Worm (Caenorhabditis elegans) whole organism, late embryonic: ENCODE data around the gene hsp-16.2.

Source experiments
- K09A11.1 ChIP-seq: sonication (generic microtip); optimal IDR thresholded peaks from 2 replicates; lab custom pipeline; 2017; ENCODE audit warnings: antibody characterized with exemption, mild to moderate bottlenecking, missing genetic modification characterization, missing compliant biosample characterization; ENCODE audit not compliant: insufficient read depth
- ama-1 ChIP-seq: fragments of 150-350 bp; optimal IDR thresholded peaks from 2 replicates; lab custom pipeline; 2014
- ceh-19 ChIP-seq: fragments of 200-800 bp; sonication (Bioruptor generic); optimal IDR thresholded peaks from 2 replicates; lab custom pipeline; 2018; ENCODE audit warnings: mild to moderate bottlenecking, missing genetic modification characterization, missing compliant biosample characterization
- ceh-2 ChIP-seq: sonication (generic microtip); optimal IDR thresholded peaks from 2 replicates; lab custom pipeline; 2016; ENCODE audit warnings: missing genotype, missing genetic modification characterization, missing compliant biosample characterization
- ceh-30 ChIP-seq: fragments of 150-350 bp; optimal IDR thresholded peaks from 2 replicates; lab custom pipeline; 2014; ENCODE audit warnings: missing biosample characterization, missing genetic modification characterization
- ceh-31 ChIP-seq: sonication (generic microtip); optimal IDR thresholded peaks from 2 replicates; lab custom pipeline; 2016; ENCODE audit warnings: missing genetic modification characterization, missing compliant biosample characterization
- ceh-45 ChIP-seq: fragments of 200-800 bp; sonication (Bioruptor generic); IDR thresholded peaks from 2 replicates; pipeline ENCODE4 v1.3.6; 2022; ENCODE audit warnings: missing genetic modification reagents, missing genetic modification characterization, missing compliant biosample characterization
- ceh-6 ChIP-seq: fragments of 200-800 bp; sonication (Bioruptor generic); optimal IDR thresholded peaks from 2 replicates; lab custom pipeline; 2018; ENCODE audit warnings: mild to moderate bottlenecking, missing genetic modification characterization, missing compliant biosample characterization
- dmd-4 ChIP-seq: sonication (generic microtip); optimal IDR thresholded peaks from 2 replicates; lab custom pipeline; 2016; ENCODE audit warnings: borderline replicate concordance, missing genetic modification characterization, missing compliant biosample characterization
- fax-1 ChIP-seq: sonication (generic microtip); optimal IDR thresholded peaks from 2 replicates; lab custom pipeline; 2016; ENCODE audit warnings: missing genotype, missing genetic modification characterization, missing compliant biosample characterization
- fkh-6 ChIP-seq: sonication (generic microtip); optimal IDR thresholded peaks from 2 replicates; lab custom pipeline; 2016; ENCODE audit warnings: missing genetic modification characterization, missing compliant biosample characterization
- hlh-15 ChIP-seq: sonication (generic microtip); optimal IDR thresholded peaks from 2 replicates; lab custom pipeline; 2016; ENCODE audit warnings: missing genetic modification characterization, missing compliant biosample characterization
- hlh-6 ChIP-seq: sonication (generic microtip); optimal IDR thresholded peaks from 2 replicates; lab custom pipeline; 2016; ENCODE audit warnings: missing genotype, missing genetic modification characterization, missing compliant biosample characterization
- lin-11 ChIP-seq: fragments of 200-800 bp; sonication (Bioruptor generic); optimal IDR thresholded peaks from 2 replicates; lab custom pipeline; 2018; ENCODE audit warnings: mild to moderate bottlenecking, missing genetic modification characterization, missing compliant biosample characterization
- mec-3 ChIP-seq: sonication (generic microtip); optimal IDR thresholded peaks from 2 replicates; lab custom pipeline; 2016; ENCODE audit warnings: borderline replicate concordance, missing genetic modification characterization, missing compliant biosample characterization
- nfya-1 ChIP-seq: sonication (generic microtip); optimal IDR thresholded peaks from 2 replicates; lab custom pipeline; 2017; ENCODE audit warnings: missing genetic modification characterization, mild to moderate bottlenecking, missing compliant biosample characterization, antibody characterized with exemption, moderate library complexity
- npax-4 ChIP-seq: sonication (generic microtip); optimal IDR thresholded peaks from 2 replicates; lab custom pipeline; 2016; ENCODE audit warnings: missing genetic modification characterization, missing compliant biosample characterization
- pat-9 ChIP-seq: fragments of 200-800 bp; sonication (Bioruptor generic); optimal IDR thresholded peaks from 2 replicates; lab custom pipeline; 2018; ENCODE audit warnings: mild to moderate bottlenecking, missing genetic modification characterization, moderate library complexity, missing compliant biosample characterization
- pha-4 ChIP-seq: fragments of 150-350 bp; optimal IDR thresholded peaks from 2 replicates; lab custom pipeline; 2018; ENCODE audit warnings: missing biosample characterization, missing genetic modification reagents, missing genetic modification characterization
- pqm-1 ChIP-seq: sonication (generic microtip); optimal IDR thresholded peaks from 2 replicates; lab custom pipeline; 2016; ENCODE audit warnings: missing genetic modification characterization, missing compliant biosample characterization
- sdc-2 ChIP-seq: sonication (generic microtip); optimal IDR thresholded peaks from 2 replicates; lab custom pipeline; 2016; ENCODE audit warnings: missing genotype, missing genetic modification characterization, missing compliant biosample characterization
- sox-2 ChIP-seq: fragments of 200-800 bp; sonication (Bioruptor generic); IDR thresholded peaks from 2 replicates; pipeline ENCODE4 v1.3.6; 2022; ENCODE audit warnings: missing genetic modification reagents, missing genetic modification characterization, missing compliant biosample characterization
- tbx-7 ChIP-seq: sonication (generic microtip); optimal IDR thresholded peaks from 2 replicates; lab custom pipeline; 2016; ENCODE audit warnings: missing genotype, missing genetic modification characterization, missing compliant biosample characterization
- ttx-3 ChIP-seq: sonication (generic microtip); optimal IDR thresholded peaks from 2 replicates; lab custom pipeline; 2016; ENCODE audit warnings: missing genetic modification reagents, missing genetic modification characterization, missing compliant biosample characterization
- unc-42 ChIP-seq: sonication (generic microtip); optimal IDR thresholded peaks from 2 replicates; lab custom pipeline; 2016; ENCODE audit warnings: missing genotype, missing genetic modification characterization, missing compliant biosample characterization
- unc-55 ChIP-seq: sonication (generic microtip); optimal IDR thresholded peaks from 2 replicates; lab custom pipeline; 2017; ENCODE audit warnings: missing biosample characterization, missing genetic modification reagents, missing genetic modification characterization
- ztf-16 ChIP-seq: sonication (generic microtip); optimal IDR thresholded peaks from 2 replicates; lab custom pipeline; 2017; ENCODE audit warnings: missing genetic modification characterization, missing compliant biosample characterization

hsp-16.2 gene

ce11 chrV:1789495-1789894 lies 15.3 kb downstream of the hsp-16.2 start:
- no peak for TF ChIP-seq K09A11.1 (tag; lab: Kevin White, UChicago)
- TF ChIP-seq, all 69 proteins: peak for 0

- TF ChIP-seq npax-4 (tag; lab: Kevin White, UChicago) = no peak
- no peak for TF ChIP-seq dmd-4 (tag; lab: Kevin White, UChicago)
- TF ChIP-seq sdc-2 (tag; lab: Kevin White, UChicago) = no peak
- TF ChIP-seq hlh-15 (tag; lab: Kevin White, UChicago) = no peak
- no peak for TF ChIP-seq ceh-31 (tag; lab: Kevin White, UChicago)
- no peak for TF ChIP-seq pha-4 (tag; lab: Kevin White, UChicago)
- no peak for TF ChIP-seq ama-1 (lab: Kevin White, UChicago)
- TF ChIP-seq, all 69 proteins: peak for 0
These were observed 16.6 kb downstream of the hsp-16.2 start, which contains the start of gene F36H9.2 for ce11 chrV:1788157-1788556. F36H9.2 (plus strand) TSS chrV:1788457.

ce11 chrV:1781922-1782321 lies 22.8 kb downstream of the hsp-16.2 start, which contains the start of gene F36H9.5:
F36H9.5 (minus strand) TSS chrV:1782022.
- TF ChIP-seq lin-11 (tag; lab: Kevin White, UChicago) = no peak
- TF ChIP-seq tbx-7 (tag; lab: Kevin White, UChicago) = no peak
- no peak for TF ChIP-seq npax-4 (tag; lab: Kevin White, UChicago)

- TF ChIP-seq ceh-2 (no peak), nfya-1 (peak; percentile 85), mec-3 (no peak)
These were observed 24.8 kb downstream of the hsp-16.2 start for ce11 chrV:1779994-1780393.

- TF ChIP-seq pat-9 (tag; lab: Kevin White, UChicago) = no peak
- TF ChIP-seq ceh-30 = no peak
- TF ChIP-seq, all 69 proteins: peak for 0
These were observed 25.6 kb downstream of the hsp-16.2 start, which contains the start of gene F36H9.4 for ce11 chrV:1779136-1779535. F36H9.4 (minus strand) TSS chrV:1779236.

- TF ChIP-seq ztf-16 = no peak
- TF ChIP-seq pqm-1 (tag; lab: Kevin White, UChicago) = no peak
- no peak for TF ChIP-seq fkh-6 (tag; lab: Kevin White, UChicago)
- TF ChIP-seq mec-3 = no peak
- TF ChIP-seq unc-42 (tag; lab: Kevin White, UChicago) = peak; percentile 57
- no peak for TF ChIP-seq ceh-30
- no peak for TF ChIP-seq ceh-45 (GFP tag; lab: Robert Waterston, UW)
These were observed 29.7 kb downstream of the hsp-16.2 start, which contains the start of gene F36H9.7 for ce11 chrV:1774874-1775589. F36H9.7 (minus strand) TSS chrV:1774924.

- TF ChIP-seq mec-3 = no peak
These were observed 31.6 kb downstream of the hsp-16.2 start for ce11 chrV:1773120-1773519.

- TF ChIP-seq sox-2 (GFP tag; lab: Robert Waterston, UW) (no peak), unc-55 (GFP tag; lab: Kevin White, UChicago) (peak; percentile 21), ttx-3 (tag; lab: Kevin White, UChicago) (no peak), pat-9 (tag; lab: Kevin White, UChicago) (no peak), nfya-1 (no peak), fax-1 (tag; lab: Kevin White, UChicago) (no peak), hlh-6 (tag; lab: Kevin White, UChicago) (no peak), ceh-19 (no peak), ceh-6 (GFP tag; lab: Kevin White, UChicago) (no peak)
- TF ChIP-seq, all 69 proteins: peak for 1
These were observed 33.0 kb downstream of the hsp-16.2 start, which contains the start of gene dhs-13 for ce11 chrV:1771727-1772126. dhs-13 (minus strand) TSS chrV:1771734.
